Worm (Caenorhabditis elegans): ENCODE results near the gene T05A12.3.

T05A12.3 gene

ce11 chrIV:6836769-6837168 is 50.7 kb downstream of the T05A12.3 start:
- TF ChIP-seq pat-9 (tag; optimal IDR thresholded peaks at IDR 0.05): no peak
- no peak for TF ChIP-seq rnt-1 (tag; optimal IDR thresholded peaks at IDR 0.05)
- TF ChIP-seq hlh-15 (tag; optimal IDR thresholded peaks at IDR 0.05): no peak
- TF ChIP-seq K09A11.1 (tag; optimal IDR thresholded peaks at IDR 0.05; ENCODE audit: insufficient read depth): no peak

ce11 chrIV:6834705-6835104 is 52.7 kb downstream of the T05A12.3 start:
- TF ChIP-seq ceh-6 (GFP tag; optimal IDR thresholded peaks at IDR 0.05) (no peak), unc-42 (tag; optimal IDR thresholded peaks at IDR 0.05) (peak; percentile 23), hlh-30 (tag; optimal IDR thresholded peaks at IDR 0.05; ENCODE audit: insufficient read depth) (no peak), dve-1 (tag; optimal IDR thresholded peaks at IDR 0.05) (no peak), pha-2 (tag; optimal IDR thresholded peaks at IDR 0.05) (no peak), Y22D7AL.16 (tag; optimal IDR thresholded peaks at IDR 0.05) (no peak), unc-55 (GFP tag; optimal IDR thresholded peaks at IDR 0.05) (no peak)

- TF ChIP-seq ceh-48 (tag; optimal IDR thresholded peaks at IDR 0.05): no peak
Observed at ce11 chrIV:6833617-6834016, 53.8 kb downstream of the T05A12.3 start.

All from whole organism, late embryonic.